Fruit fly (Drosophila melanogaster): ENCODE measurements around the gene CG1910.

DNA sequence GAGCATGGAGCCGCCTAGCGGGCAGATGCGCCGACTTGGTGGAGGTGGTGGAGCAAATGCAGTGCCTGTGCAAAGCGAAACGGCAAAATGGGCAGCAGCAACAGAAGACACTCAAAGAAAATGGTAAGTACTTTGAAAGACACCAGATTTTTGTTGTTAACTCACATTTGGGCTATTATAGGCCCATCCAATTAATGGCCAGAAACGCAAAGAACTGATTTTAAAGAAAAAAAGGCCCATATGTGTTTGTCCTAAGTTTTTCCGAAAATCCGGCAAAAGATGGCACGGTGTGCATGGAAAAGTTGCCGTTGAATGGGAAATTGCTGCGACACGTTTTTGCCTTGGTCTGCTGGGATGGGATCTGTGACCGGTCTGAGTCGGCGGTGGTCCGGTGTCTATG is 20.8 kb downstream of the CG1910 start:
- peak; percentile 68 for TF ChIP-seq CG10631 (GFP tag; optimal IDR thresholded peaks at IDR 0.05)
- TF ChIP-seq Lpt (GFP tag; optimal IDR thresholded peaks at IDR 0.05): peak; percentile 84
- peak; percentile 88 for TF ChIP-seq CG15336 (GFP tag; IDR thresholded peaks at IDR 0.05)
- TF ChIP-seq fkh (GFP tag; optimal IDR thresholded peaks at IDR 0.05): no peak
- TF ChIP-seq OdsH (GFP tag; optimal IDR thresholded peaks at IDR 0.05): peak; percentile 53
- no peak for TF ChIP-seq cyc (GFP tag; optimal IDR thresholded peaks at IDR 0.05)
- no peak for TF ChIP-seq Blimp-1 (GFP tag; optimal IDR thresholded peaks at IDR 0.05)
- peak; percentile 12 for TF ChIP-seq CG3032 (tag; optimal IDR thresholded peaks at IDR 0.05)
- TF ChIP-seq CG34406 (GFP tag; optimal IDR thresholded peaks at IDR 0.05): no peak
- TF ChIP-seq CG6808 (GFP tag; optimal IDR thresholded peaks at IDR 0.05): peak; percentile 19
- TF ChIP-seq Sox102F (GFP tag; optimal IDR thresholded peaks at IDR 0.05): no peak
- TF ChIP-seq svp (GFP tag): peak; percentile 38

Measured in whole organism, prepupa.